Fruit fly (Drosophila melanogaster) whole organism, pupa: ENCODE results near the gene CG7739.

ENCODE experiments used
- CG10348 ChIP-seq: fragments of 200-800 bp; sonication (Bioruptor generic); IDR thresholded peaks from 2 replicates; pipeline ENCODE4 v1.3.6; 2022; ENCODE audit warnings: missing biosample characterization, missing genetic modification characterization
- CG14655 ChIP-seq: fragments of 200-800 bp; sonication (Bioruptor generic); optimal IDR thresholded peaks from 3 replicates; lab custom pipeline; 2017; ENCODE audit warnings: mild to moderate bottlenecking, missing biosample characterization, missing genetic modification reagents, missing genetic modification characterization
- CG17806 ChIP-seq: fragments of 200-800 bp; sonication (Bioruptor generic); optimal IDR thresholded peaks from 2 replicates; lab custom pipeline; 2018; ENCODE audit warnings: missing biosample characterization, mild to moderate bottlenecking, missing genetic modification characterization, moderate library complexity
- CG34367 ChIP-seq: fragments of 200-800 bp; sonication (Bioruptor generic); optimal IDR thresholded peaks from 2 replicates; lab custom pipeline; 2018; ENCODE audit warnings: missing biosample characterization, mild to moderate bottlenecking, missing genetic modification characterization
- CG4496 ChIP-seq: fragments of 200-800 bp; sonication (Bioruptor generic); IDR thresholded peaks from 3 replicates; pipeline ENCODE4 v1.3.6; 2022; ENCODE audit warnings: missing biosample characterization, missing genetic modification characterization
- CG8159 ChIP-seq: fragments of 200-800 bp; sonication (Bioruptor generic); optimal IDR thresholded peaks from 3 replicates; lab custom pipeline; 2018; ENCODE audit warnings: missing biosample characterization, mild to moderate bottlenecking, missing genetic modification characterization, moderate library complexity
- CG8301 ChIP-seq: fragments of 200-800 bp; sonication (Bioruptor generic); optimal IDR thresholded peaks from 2 replicates; lab custom pipeline; 2018; ENCODE audit warnings: missing biosample characterization, mild to moderate bottlenecking, missing genetic modification characterization
- CG9948 ChIP-seq: fragments of 200-800 bp; sonication (Bioruptor generic); optimal IDR thresholded peaks from 2 replicates; lab custom pipeline; 2018; ENCODE audit warnings: missing biosample characterization, mild to moderate bottlenecking, missing genetic modification characterization, moderate library complexity
- D1 ChIP-seq: fragments of 200-800 bp; sonication (Bioruptor generic); optimal IDR thresholded peaks from 2 replicates; lab custom pipeline; 2018; ENCODE audit warnings: missing biosample characterization, mild to moderate bottlenecking, missing genetic modification characterization, moderate library complexity
- EcR ChIP-seq: fragments of 200-800 bp; sonication (Bioruptor generic); optimal IDR thresholded peaks from 3 replicates; lab custom pipeline; 2019; ENCODE audit warnings: missing biosample characterization, missing genetic modification characterization, mild to moderate bottlenecking, moderate library complexity, missing genetic modification reagents
- Pif1A ChIP-seq: fragments of 200-800 bp; sonication (Bioruptor generic); optimal IDR thresholded peaks from 3 replicates; lab custom pipeline; 2016; ENCODE audit warnings: missing biosample characterization, missing genetic modification characterization
- gl ChIP-seq: fragments of 200-800 bp; sonication (Bioruptor generic); optimal IDR thresholded peaks from 2 replicates; lab custom pipeline; 2018; ENCODE audit warnings: missing biosample characterization, mild to moderate bottlenecking, missing genetic modification characterization
- rn ChIP-seq: fragments of 200-800 bp; sonication (Bioruptor generic); IDR thresholded peaks from 2 replicates; pipeline ENCODE4 v1.3.6; 2022; ENCODE audit warnings: missing biosample characterization, missing genetic modification characterization

DNA sequence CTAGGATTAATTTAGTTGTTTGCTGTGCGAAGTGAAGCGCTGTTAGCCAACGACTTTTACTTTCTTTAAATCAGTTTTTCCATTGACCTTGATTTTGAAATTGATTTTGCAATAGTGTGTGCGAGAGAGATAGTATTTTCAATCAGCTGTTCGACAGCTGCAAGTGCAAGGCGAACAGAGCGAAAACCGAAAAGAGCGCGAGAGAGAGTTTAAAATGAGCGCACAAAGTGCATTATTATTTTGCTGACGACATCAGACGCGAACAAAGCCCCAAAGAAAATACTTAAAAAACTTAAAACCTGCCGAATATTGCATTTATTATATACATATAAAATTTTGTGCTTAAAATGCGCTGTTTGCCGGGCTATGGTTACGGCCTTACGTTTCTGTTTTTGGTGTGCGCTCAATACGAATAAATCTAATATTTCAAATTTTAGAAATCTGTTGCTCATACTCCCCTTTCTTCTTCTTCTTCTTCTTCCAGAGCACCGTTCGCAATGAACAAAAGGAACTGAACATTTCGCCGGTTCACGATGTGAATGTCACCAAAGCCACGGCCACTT, 51.1 kb downstream of the CG7739 start:
- TF ChIP-seq EcR (GFP tag; lab: Kevin White, UChicago) (peak; percentile 68), CG4496 (GFP tag; lab: Robert Waterston, UW) (no peak), CG8159 (tag; lab: Kevin White, UChicago) (no peak), gl (no peak), rn (no peak), Pif1A (GFP tag; lab: Kevin White, UChicago) (no peak), CG17806 (tag; lab: Kevin White, UChicago) (no peak), D1 (no peak), CG10348 (GFP tag; lab: Robert Waterston, UW) (no peak), CG14655 (GFP tag; lab: Kevin White, UChicago) (no peak), CG8301 (tag; lab: Kevin White, UChicago) (no peak), CG9948 (tag; lab: Kevin White, UChicago) (no peak), CG34367 (tag; lab: Kevin White, UChicago) (no peak)
